Worm (Caenorhabditis elegans): Measurements from ENCODE around the gene mett-10.

DNA sequence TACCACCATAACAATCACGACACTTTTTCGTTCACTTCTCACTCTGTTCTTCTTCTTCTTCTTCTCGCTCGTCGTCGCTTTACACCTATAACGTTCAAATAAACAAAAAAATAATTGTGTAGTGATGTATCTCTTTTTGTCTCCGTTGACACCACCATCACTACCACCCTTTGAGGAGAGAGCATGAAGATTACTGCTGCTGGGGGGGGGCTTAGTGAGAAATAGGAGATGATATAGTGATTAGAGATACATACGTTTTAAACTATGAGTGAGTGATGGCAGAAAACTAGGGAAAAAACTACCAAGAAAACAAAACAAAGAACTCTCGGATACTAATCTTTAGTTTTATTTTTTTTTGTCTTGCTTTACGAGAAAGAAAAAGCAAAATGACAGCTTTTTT lies 11.5 kb downstream of the mett-10 start:
- TF ChIP-seq nfya-1 (tag; optimal IDR thresholded peaks at IDR 0.05; ENCODE audit: insufficient read depth), result no peak
- no peak for TF ChIP-seq unc-62 (GFP tag; optimal IDR thresholded peaks at IDR 0.05)
- no peak for TF ChIP-seq nhr-237 (tag; optimal IDR thresholded peaks at IDR 0.05)
- TF ChIP-seq mdl-1 (tag; optimal IDR thresholded peaks at IDR 0.05), result no peak
- TF ChIP-seq tbx-2 (tag; optimal IDR thresholded peaks at IDR 0.05), result no peak

Data from whole organism, L3 larva.